Worm (Caenorhabditis elegans) whole organism, young adult: Measurements from ENCODE around the gene Y62H9A.4.

ENCODE experiments used
- B0019.2 ChIP-seq: fragments of 200-800 bp; sonication (Bioruptor generic); conservative IDR thresholded peaks from 2 replicates; pipeline ENCODE4 v1.3.6; 2022; ENCODE audit warnings: missing genetic modification reagents, missing genetic modification characterization, missing compliant biosample characterization
- B0261.1 ChIP-seq: sonication (generic microtip); optimal IDR thresholded peaks from 2 replicates; lab custom pipeline; 2016; ENCODE audit warnings: mild to moderate bottlenecking, missing genetic modification characterization, moderate library complexity, missing compliant biosample characterization
- C06A6.2 ChIP-seq: fragments of 200-800 bp; sonication (Bioruptor generic); conservative IDR thresholded peaks from 2 replicates; pipeline ENCODE4 v1.3.6; 2022; ENCODE audit warnings: missing genetic modification characterization, missing compliant biosample characterization
- F23B12.7 ChIP-seq: sonication (generic microtip); optimal IDR thresholded peaks from 2 replicates; lab custom pipeline; 2017; ENCODE audit warnings: missing genetic modification characterization, mild to moderate bottlenecking, missing compliant biosample characterization, antibody characterized with exemption, moderate library complexity; ENCODE audit not compliant: insufficient read depth
- F33H1.4 ChIP-seq: fragments of 200-800 bp; sonication (Bioruptor generic); IDR thresholded peaks from 2 replicates; pipeline ENCODE4 v1.3.6; 2022; ENCODE audit warnings: missing genetic modification reagents, missing genetic modification characterization, missing compliant biosample characterization
- K11D2.4 ChIP-seq: fragments of 200-800 bp; sonication (Bioruptor generic); IDR thresholded peaks from 2 replicates; pipeline ENCODE4 v1.3.6; 2022; ENCODE audit warnings: missing genetic modification reagents, missing genetic modification characterization, missing compliant biosample characterization
- Y56A3A.18 ChIP-seq: fragments of 200-800 bp; sonication (Bioruptor generic); IDR thresholded peaks from 2 replicates; pipeline ENCODE4 v1.3.6; 2022; ENCODE audit warnings: missing genetic modification reagents, missing genetic modification characterization, missing compliant biosample characterization
- ZK185.1 ChIP-seq: sonication (generic microtip); optimal IDR thresholded peaks from 2 replicates; lab custom pipeline; 2016; ENCODE audit warnings: mild to moderate bottlenecking, missing genetic modification characterization, missing compliant biosample characterization; ENCODE audit not compliant: poor library complexity, severe bottlenecking
- bed-1 ChIP-seq: fragments of 200-800 bp; sonication (Bioruptor generic); IDR thresholded peaks from 2 replicates; pipeline ENCODE4 v1.3.6; 2022; ENCODE audit warnings: missing genetic modification reagents, missing genetic modification characterization, missing compliant biosample characterization
- ccch-3 ChIP-seq: fragments of 200-800 bp; sonication (Bioruptor generic); optimal IDR thresholded peaks from 2 replicates; lab custom pipeline; 2018; ENCODE audit warnings: mild to moderate bottlenecking, missing genetic modification characterization, missing compliant biosample characterization
- cebp-1 ChIP-seq, 2 experiments: fragments of 200-800 bp in 1 of 2; sonication (Bioruptor generic) in 1 of 2; sonication (generic microtip) in 1 of 2; IDR thresholded peaks in 1 of 2; optimal IDR thresholded peaks in 1 of 2; 2 replicates each; pipeline versions ENCODE4 v1.3.6 to Lab custom; 2017 to 2022; ENCODE audit warnings: missing compliant biosample characterization in 2 of 2, missing genetic modification characterization in 2 of 2, mild to moderate bottlenecking in 1 of 2, missing genetic modification reagents in 1 of 2, moderate library complexity in 1 of 2
- ceh-100 ChIP-seq: fragments of 200-800 bp; sonication (Bioruptor generic); IDR thresholded peaks from 2 replicates; pipeline ENCODE4 v1.3.6; 2022; ENCODE audit warnings: missing genetic modification reagents, missing genetic modification characterization, missing compliant biosample characterization
- ceh-27 ChIP-seq: fragments of 200-800 bp; sonication (Bioruptor generic); optimal IDR thresholded peaks from 2 replicates; lab custom pipeline; 2018; ENCODE audit warnings: mild to moderate bottlenecking, missing genetic modification characterization, moderate library complexity, missing compliant biosample characterization
- ceh-79 ChIP-seq: sonication (generic microtip); optimal IDR thresholded peaks from 2 replicates; lab custom pipeline; 2017; ENCODE audit warnings: mild to moderate bottlenecking, missing genetic modification characterization, missing compliant biosample characterization
- dox-1 ChIP-seq: fragments of 200-800 bp; sonication (Bioruptor generic); IDR thresholded peaks from 2 replicates; pipeline ENCODE4 v1.3.6; 2022; ENCODE audit warnings: missing genetic modification reagents, missing genetic modification characterization, missing compliant biosample characterization
- dpff-1 ChIP-seq: sonication (generic microtip); optimal IDR thresholded peaks from 2 replicates; lab custom pipeline; 2017; ENCODE audit warnings: mild to moderate bottlenecking, missing genetic modification characterization, missing compliant biosample characterization
- gei-17 ChIP-seq: fragments of 200-800 bp; sonication (Bioruptor generic); optimal IDR thresholded peaks from 2 replicates; lab custom pipeline; 2018; ENCODE audit warnings: mild to moderate bottlenecking, missing genetic modification characterization, missing compliant biosample characterization
- hmg-20 ChIP-seq: fragments of 200-800 bp; sonication (Bioruptor generic); IDR thresholded peaks from 2 replicates; pipeline ENCODE4 v1.3.6; 2022; ENCODE audit warnings: missing genetic modification reagents, missing genetic modification characterization, missing compliant biosample characterization
- hrde-1 ChIP-seq: sonication (generic microtip); optimal IDR thresholded peaks from 2 replicates; lab custom pipeline; 2016; ENCODE audit warnings: missing genetic modification characterization, mild to moderate bottlenecking, missing compliant biosample characterization, moderate library complexity, missing genotype, missing genetic modification reagents, borderline replicate concordance
- lin-35 ChIP-seq, 3 experiments: fragments of 150-350 bp in 2 of 3; sonication (generic microtip) in 1 of 3; optimal IDR thresholded peaks; 2 replicates each; lab custom pipeline; 2014 to 2018; ENCODE audit warnings: missing biosample characterization in 3 of 3, missing genetic modification characterization in 3 of 3, missing genetic modification reagents in 3 of 3
- lin-40 ChIP-seq: sonication (generic microtip); optimal IDR thresholded peaks from 2 replicates; lab custom pipeline; 2016; ENCODE audit warnings: missing genetic modification characterization, mild to moderate bottlenecking, missing compliant biosample characterization, missing genotype, missing genetic modification reagents
- lsy-27 ChIP-seq: sonication (generic microtip); optimal IDR thresholded peaks from 2 replicates; lab custom pipeline; 2017; ENCODE audit warnings: missing genetic modification characterization, mild to moderate bottlenecking, missing compliant biosample characterization, antibody characterized with exemption, missing genotype, borderline replicate concordance; ENCODE audit not compliant: insufficient read depth
- madf-6 ChIP-seq: fragments of 200-800 bp; sonication (Bioruptor generic); IDR thresholded peaks from 2 replicates; pipeline ENCODE4 v1.3.6; 2022; ENCODE audit warnings: missing genetic modification reagents, missing genetic modification characterization, missing compliant biosample characterization
- madf-8 ChIP-seq: fragments of 200-800 bp; sonication (Bioruptor generic); conservative IDR thresholded peaks from 2 replicates; pipeline ENCODE4 v1.3.6; 2022; ENCODE audit warnings: missing genetic modification reagents, missing genetic modification characterization, missing compliant biosample characterization
- mel-28 ChIP-seq: sonication (generic microtip); optimal IDR thresholded peaks from 2 replicates; lab custom pipeline; 2016; ENCODE audit warnings: borderline replicate concordance, mild to moderate bottlenecking, missing genetic modification characterization, missing compliant biosample characterization
- nfyb-1 ChIP-seq: fragments of 200-800 bp; sonication (Bioruptor generic); IDR thresholded peaks from 2 replicates; pipeline ENCODE4 v1.3.6; 2022; ENCODE audit warnings: missing genetic modification reagents, missing genetic modification characterization, missing compliant biosample characterization
- nhr-80 ChIP-seq: sonication (generic microtip); optimal IDR thresholded peaks from 2 replicates; lab custom pipeline; 2016; ENCODE audit warnings: missing genetic modification characterization, missing compliant biosample characterization
- pbrm-1 ChIP-seq: fragments of 200-800 bp; sonication (Bioruptor generic); IDR thresholded peaks from 2 replicates; pipeline ENCODE4 v1.3.6; 2022; ENCODE audit warnings: missing genetic modification reagents, missing genetic modification characterization, missing compliant biosample characterization
- rcor-1 ChIP-seq: fragments of 200-800 bp; sonication (Bioruptor generic); IDR thresholded peaks from 2 replicates; pipeline ENCODE4 v1.3.6; 2022; ENCODE audit warnings: missing genetic modification reagents, missing genetic modification characterization, missing compliant biosample characterization
- repo-1 ChIP-seq: sonication (generic microtip); optimal IDR thresholded peaks from 2 replicates; lab custom pipeline; 2017; ENCODE audit warnings: mild to moderate bottlenecking, missing genetic modification characterization, missing compliant biosample characterization
- snpc-4 ChIP-seq, 5 experiments: fragments of 150-350 bp in 1 of 5; sonication (generic microtip) in 4 of 5; optimal IDR thresholded peaks; 2 replicates each; lab custom pipeline; 2014 to 2018; ENCODE audit warnings: missing genetic modification characterization in 5 of 5, missing biosample characterization in 3 of 5, antibody characterized with exemption in 2 of 5, mild to moderate bottlenecking in 2 of 5, missing compliant biosample characterization in 2 of 5, missing genotype in 2 of 5, moderate library complexity in 2 of 5, missing genetic modification reagents in 1 of 5
- unc-130 ChIP-seq: sonication (generic microtip); optimal IDR thresholded peaks from 2 replicates; lab custom pipeline; 2016; ENCODE audit warnings: missing genetic modification reagents, missing genetic modification characterization, missing compliant biosample characterization
- ztf-26 ChIP-seq: sonication (generic microtip); optimal IDR thresholded peaks from 2 replicates; lab custom pipeline; 2017; ENCODE audit warnings: missing genetic modification characterization, missing compliant biosample characterization
- ztf-6 ChIP-seq: fragments of 200-800 bp; sonication (Bioruptor generic); IDR thresholded peaks from 2 replicates; pipeline ENCODE4 v1.3.6; 2022; ENCODE audit warnings: missing genetic modification reagents, missing genetic modification characterization, missing compliant biosample characterization

Y62H9A.4 gene

ce11 chrX:11920723-11921283 lies 40.9 kb downstream of the Y62H9A.4 start, which contains the start of gene Y62H9A.14:
Y62H9A.14 (plus strand) TSS chrX:11921233.
- TF ChIP-seq F33H1.4 (GFP tag; lab: Robert Waterston, UW) (no peak), pbrm-1 (GFP tag; lab: Robert Waterston, UW) (no peak), unc-130 (GFP tag; lab: Kevin White, UChicago) (no peak), hrde-1 (tag; lab: Kevin White, UChicago) (no peak), repo-1 (tag; lab: Kevin White, UChicago) (no peak), cebp-1 (GFP tag; IDR thresholded peaks at IDR 0.05; lab: Robert Waterston, UW) (no peak), cebp-1 (tag; optimal IDR thresholded peaks at IDR 0.05; lab: Kevin White, UChicago) (no peak), rcor-1 (no peak)
- TF ChIP-seq, all 124 proteins: peak for 0

ce11 chrX:11924158-11924557 lies 44.2 kb downstream of the Y62H9A.4 start, which contains the start of gene F55G7.1:
F55G7.1 (plus strand) TSS chrX:11924433.
- TF ChIP-seq hmg-20 (GFP tag; lab: Robert Waterston, UW) (peak; percentile 18; the same call in 1 of the 2 replicates), F23B12.7 (tag; lab: Kevin White, UChicago) (peak; percentile 21), nhr-80 (tag; lab: Kevin White, UChicago) (peak; percentile 46), B0261.1 (tag; lab: Kevin White, UChicago) (peak; percentile 28), snpc-4 (GFP tag; optimal IDR thresholded peaks at IDR 0.05; lab: Kevin White, UChicago) (no peak), snpc-4 (tag; optimal IDR thresholded peaks at IDR 0.05; lab: Kevin White, UChicago) (peak in 2 of 4 experiments; percentile 19 to 82), unc-130 (GFP tag; lab: Kevin White, UChicago) (no peak), ztf-26 (peak; percentile 71), mel-28 (tag; lab: Kevin White, UChicago) (no peak), dox-1 (GFP tag; lab: Robert Waterston, UW) (peak; percentile 71; the same call in 1 of the 2 replicates), Y56A3A.18 (GFP tag; lab: Robert Waterston, UW) (peak; percentile 63; the same call in 1 of the 2 replicates), ceh-27 (peak; percentile 60), lin-40 (tag; lab: Kevin White, UChicago) (peak; percentile 83), ceh-79 (no peak), ccch-3 (no peak), madf-6 (no peak), C06A6.2 (GFP tag; lab: Robert Waterston, UW) (0 out of 2 replicates have a peak, but pooled peaks have one; percentile 36), K11D2.4 (peak; percentile 56; the same call in 1 of the 2 replicates), ZK185.1 (tag; lab: Kevin White, UChicago) (peak; percentile 34), gei-17 (GFP tag; lab: Kevin White, UChicago) (peak; percentile 92)

ce11 chrX:11925243-11925642 lies 45.3 kb downstream of the Y62H9A.4 start:
- no peak for TF ChIP-seq lin-35 (GFP tag; optimal IDR thresholded peaks at IDR 0.05; lab: Kevin White, UChicago)
- TF ChIP-seq Y56A3A.18 (GFP tag; lab: Robert Waterston, UW), result no peak
- TF ChIP-seq bed-1 (GFP tag; lab: Robert Waterston, UW), result no peak
- peak; percentile 25; the same call in 1 of the 2 replicates for TF ChIP-seq nfyb-1 (GFP tag; lab: Robert Waterston, UW)
- TF ChIP-seq repo-1 (tag; lab: Kevin White, UChicago), result no peak
- TF ChIP-seq B0019.2, result no peak
- no peak for TF ChIP-seq ztf-6 (GFP tag; lab: Robert Waterston, UW)
- TF ChIP-seq madf-8, result no peak
- no peak for TF ChIP-seq ceh-100 (GFP tag; lab: Robert Waterston, UW)
- TF ChIP-seq dox-1 (GFP tag; lab: Robert Waterston, UW), result no peak
- peak; percentile 79 for TF ChIP-seq nhr-80 (tag; lab: Kevin White, UChicago)
- TF ChIP-seq dpff-1 (tag; lab: Kevin White, UChicago), result no peak
- TF ChIP-seq lsy-27, result no peak
- TF ChIP-seq snpc-4 (GFP tag; optimal IDR thresholded peaks at IDR 0.05; lab: Kevin White, UChicago), result no peak
- no peak for TF ChIP-seq snpc-4 (tag; optimal IDR thresholded peaks at IDR 0.05; lab: Kevin White, UChicago)
